Worm (Caenorhabditis elegans) whole organism, mixed stage, embryonic: ENCODE data around the gene C28H8.3.

ENCODE experiments used
- nhr-12 ChIP-seq: fragments of 150-350 bp; optimal IDR thresholded peaks from 2 replicates; lab custom pipeline; 2014; ENCODE audit warnings: missing biosample characterization, missing genetic modification characterization
- nhr-28 ChIP-seq: fragments of 150-350 bp; optimal IDR thresholded peaks from 2 replicates; lab custom pipeline; 2014; ENCODE audit warnings: missing biosample characterization, missing genetic modification characterization
- nhr-76 ChIP-seq: sonication (generic microtip); optimal IDR thresholded peaks from 2 replicates; lab custom pipeline; 2017; ENCODE audit warnings: missing biosample characterization, missing genetic modification characterization
- pha-4 ChIP-seq: fragments of 150-350 bp; optimal IDR thresholded peaks from 2 replicates; lab custom pipeline; 2018; ENCODE audit warnings: missing biosample characterization, missing genetic modification reagents, missing genetic modification characterization
- unc-62 ChIP-seq: fragments of 150-350 bp; optimal IDR thresholded peaks from 2 replicates; lab custom pipeline; 2014; ENCODE audit warnings: missing biosample characterization, missing genetic modification reagents, missing genetic modification characterization
- ztf-11 ChIP-seq: fragments of 150-350 bp; optimal IDR thresholded peaks from 2 replicates; lab custom pipeline; 2014; ENCODE audit warnings: missing biosample characterization, missing genetic modification characterization

ce11 chrIII:5895913-5896312 lies 12.6 kb upstream of the C28H8.3 start, which contains the start of gene pxl-1:
- TF ChIP-seq pha-4 (tag; lab: Kevin White, UChicago) (no peak), nhr-12 (tag; lab: Kevin White, UChicago) (no peak), nhr-76 (tag; lab: Kevin White, UChicago) (no peak), nhr-28 (tag; lab: Kevin White, UChicago) (no peak), unc-62 (no peak), ztf-11 (tag; lab: Kevin White, UChicago) (no peak)
